Fruit fly (Drosophila melanogaster) whole organism, wandering third instar larva: ENCODE results near the gene ihog.

Experiments
- Abd-B ChIP-seq: fragments of >200 bp; optimal IDR thresholded peaks from 2 replicates; lab custom pipeline; 2017; ENCODE audit warnings: missing biosample characterization, missing genetic modification characterization
- Sp1 ChIP-seq: fragments of 200-800 bp; sonication (Bioruptor generic); optimal IDR thresholded peaks from 3 replicates; lab custom pipeline; 2019; ENCODE audit warnings: missing biosample characterization, mild to moderate bottlenecking, missing genetic modification characterization, moderate library complexity
- dsf ChIP-seq: sonication (Bioruptor generic); optimal IDR thresholded peaks from 2 replicates; lab custom pipeline; 2016; ENCODE audit warnings: missing biosample characterization, missing genetic modification characterization, borderline replicate concordance
- fru ChIP-seq: fragments of 200-800 bp; sonication (Bioruptor generic); optimal IDR thresholded peaks from 3 replicates; lab custom pipeline; 2016; ENCODE audit warnings: missing biosample characterization, mild to moderate bottlenecking, missing genetic modification characterization
- h ChIP-seq: fragments of 200-800 bp; sonication (Bioruptor generic); optimal IDR thresholded peaks from 3 replicates; lab custom pipeline; 2016; ENCODE audit warnings: missing biosample characterization, mild to moderate bottlenecking, missing genetic modification characterization
- lola ChIP-seq: fragments of >200 bp; optimal IDR thresholded peaks from 2 replicates; lab custom pipeline; 2017; ENCODE audit warnings: missing biosample characterization, missing genetic modification characterization
- psq ChIP-seq: fragments of 200-800 bp; sonication (Bioruptor generic); optimal IDR thresholded peaks from 3 replicates; lab custom pipeline; 2017; ENCODE audit warnings: missing biosample characterization, mild to moderate bottlenecking, missing genetic modification characterization, moderate library complexity
- rgr ChIP-seq: fragments of 200-800 bp; sonication (Bioruptor generic); optimal IDR thresholded peaks from 3 replicates; lab custom pipeline; 2016; ENCODE audit warnings: missing biosample characterization, mild to moderate bottlenecking, missing genetic modification characterization

dm6 chr2L:6916345-6916744 is 32.3 kb downstream of the ihog start, which contains the start of gene CG32829:
- TF ChIP-seq Abd-B (GFP tag; lab: Kevin White, UChicago) (no peak), fru (GFP tag; lab: Kevin White, UChicago) (no peak), h (GFP tag; lab: Kevin White, UChicago) (no peak), psq (GFP tag; lab: Kevin White, UChicago) (no peak), dsf (GFP tag; lab: Kevin White, UChicago) (no peak), rgr (no peak), lola (GFP tag; lab: Kevin White, UChicago) (no peak), Sp1 (no peak)
